Worm (Caenorhabditis elegans) whole organism, L4 larva: ENCODE data around the gene Y67D8A.2.

Source experiments
- F37D6.2 ChIP-seq: sonication (generic microtip); optimal IDR thresholded peaks from 2 replicates; lab custom pipeline; 2016; ENCODE audit warnings: mild to moderate bottlenecking, missing genetic modification characterization, missing compliant biosample characterization
- R02D3.7 ChIP-seq: fragments of 150-350 bp; sonication (generic microtip); optimal IDR thresholded peaks from 3 replicates; lab custom pipeline; 2014; ENCODE audit warnings: missing biosample characterization, missing genetic modification characterization
- T20F7.1 ChIP-seq: fragments of 200-800 bp; sonication (Bioruptor generic); optimal IDR thresholded peaks from 2 replicates; lab custom pipeline; 2018; ENCODE audit warnings: mild to moderate bottlenecking, missing genetic modification characterization, missing compliant biosample characterization
- Y75B8A.6 ChIP-seq: fragments of 200-800 bp; sonication (Bioruptor generic); IDR thresholded peaks from 2 replicates; pipeline ENCODE4 v1.3.6; 2022; ENCODE audit warnings: missing genetic modification reagents, missing genetic modification characterization, missing compliant biosample characterization
- ZK337.2 ChIP-seq: fragments of 200-800 bp; sonication (Bioruptor generic); IDR thresholded peaks from 2 replicates; pipeline ENCODE4 v1.3.6; 2022; ENCODE audit warnings: missing genetic modification reagents, missing genetic modification characterization, missing compliant biosample characterization
- aha-1 ChIP-seq: fragments of 150-350 bp; peaks from one replicate; lab custom pipeline; 2014; ENCODE audit warnings: missing biosample characterization, missing genetic modification characterization
- aly-2 ChIP-seq: sonication (generic microtip); optimal IDR thresholded peaks from 2 replicates; lab custom pipeline; 2018; ENCODE audit warnings: missing biosample characterization, missing genetic modification characterization
- attf-4 ChIP-seq: sonication (generic microtip); optimal IDR thresholded peaks from 3 replicates; lab custom pipeline; 2017; ENCODE audit warnings: missing biosample characterization, missing genetic modification characterization
- ceh-20 ChIP-seq: fragments of 200-800 bp; sonication (Bioruptor generic); IDR thresholded peaks from 2 replicates; pipeline ENCODE4 v1.3.6; 2022; ENCODE audit warnings: missing genetic modification reagents, missing genetic modification characterization, missing compliant biosample characterization
- ceh-32 ChIP-seq: sonication (generic microtip); optimal IDR thresholded peaks from 2 replicates; lab custom pipeline; 2016; ENCODE audit warnings: mild to moderate bottlenecking, missing genetic modification characterization, missing compliant biosample characterization; ENCODE audit not compliant: poor library complexity
- ceh-62 ChIP-seq: sonication (generic microtip); optimal IDR thresholded peaks from 2 replicates; lab custom pipeline; 2017; ENCODE audit warnings: missing biosample characterization, missing genetic modification characterization
- ctbp-1 ChIP-seq: fragments of 200-800 bp; sonication (Bioruptor generic); IDR thresholded peaks from 2 replicates; pipeline ENCODE4 v1.3.6; 2022; ENCODE audit warnings: missing genetic modification reagents, missing genetic modification characterization, missing compliant biosample characterization
- daf-12 ChIP-seq: fragments of 150-350 bp; optimal IDR thresholded peaks from 2 replicates; lab custom pipeline; 2014; ENCODE audit warnings: missing biosample characterization, missing genetic modification reagents, missing genetic modification characterization
- daf-19 ChIP-seq: fragments of 200-800 bp; sonication (Bioruptor generic); conservative IDR thresholded peaks from 2 replicates; pipeline ENCODE4 v1.3.6; 2022; ENCODE audit warnings: missing genetic modification characterization, missing compliant biosample characterization
- dmd-6 ChIP-seq: fragments of 200-800 bp; sonication (Bioruptor generic); IDR thresholded peaks from 2 replicates; pipeline ENCODE4 v1.3.6; 2022; ENCODE audit warnings: missing genetic modification reagents, missing genetic modification characterization, missing compliant biosample characterization
- dpl-1 ChIP-seq: fragments of 150-350 bp; optimal IDR thresholded peaks from 2 replicates; lab custom pipeline; 2014; ENCODE audit warnings: missing biosample characterization, missing genetic modification reagents, missing genetic modification characterization
- dve-1 ChIP-seq: sonication (generic microtip); optimal IDR thresholded peaks from 2 replicates; lab custom pipeline; 2017; ENCODE audit warnings: antibody characterized with exemption, mild to moderate bottlenecking, missing genetic modification characterization, missing compliant biosample characterization; ENCODE audit not compliant: insufficient read depth
- egl-27 ChIP-seq: sonication (generic microtip); optimal IDR thresholded peaks from 3 replicates; lab custom pipeline; 2017; ENCODE audit warnings: missing biosample characterization, missing genetic modification reagents, missing genetic modification characterization
- fkh-10 ChIP-seq: fragments of 150-350 bp; optimal IDR thresholded peaks from 2 replicates; lab custom pipeline; 2014; ENCODE audit warnings: missing biosample characterization, missing genetic modification reagents, missing genetic modification characterization
- gei-8 ChIP-seq: fragments of 200-800 bp; sonication (Bioruptor generic); optimal IDR thresholded peaks from 2 replicates; lab custom pipeline; 2018; ENCODE audit warnings: mild to moderate bottlenecking, missing genetic modification characterization, missing compliant biosample characterization
- hlh-11 ChIP-seq: fragments of 200-800 bp; sonication (Bioruptor generic); optimal IDR thresholded peaks from 2 replicates; lab custom pipeline; 2018; ENCODE audit warnings: mild to moderate bottlenecking, missing genetic modification characterization, missing compliant biosample characterization
- hmg-1.1 ChIP-seq: fragments of 200-800 bp; sonication (Bioruptor generic); IDR thresholded peaks from 2 replicates; pipeline ENCODE4 v1.3.6; 2022; ENCODE audit warnings: missing genetic modification reagents, missing genetic modification characterization, missing compliant biosample characterization
- jun-1 ChIP-seq: fragments of 150-350 bp; optimal IDR thresholded peaks from 2 replicates; lab custom pipeline; 2014; ENCODE audit warnings: missing biosample characterization, missing genetic modification reagents, missing genetic modification characterization
- lim-7 ChIP-seq: fragments of 200-800 bp; sonication (Bioruptor generic); IDR thresholded peaks from 2 replicates; pipeline ENCODE4 v1.3.6; 2022; ENCODE audit warnings: missing genetic modification characterization, missing compliant biosample characterization
- lin-1 ChIP-seq: fragments of 200-800 bp; sonication (Bioruptor generic); IDR thresholded peaks from 2 replicates; pipeline ENCODE4 v1.3.6; 2022; ENCODE audit warnings: missing genetic modification reagents, missing genetic modification characterization, missing compliant biosample characterization
- lin-13 ChIP-seq: fragments of 150-350 bp; optimal IDR thresholded peaks from 2 replicates; lab custom pipeline; 2014; ENCODE audit warnings: missing biosample characterization, missing genetic modification reagents, missing genetic modification characterization
- lin-15B ChIP-seq: fragments of 150-350 bp; sonication (generic microtip); optimal IDR thresholded peaks from 3 replicates; lab custom pipeline; 2014; ENCODE audit warnings: missing biosample characterization, missing genetic modification characterization
- lin-29 ChIP-seq: fragments of 200-800 bp; sonication (Bioruptor generic); IDR thresholded peaks from 2 replicates; pipeline ENCODE4 v1.3.6; 2022; ENCODE audit warnings: missing genetic modification reagents, missing genetic modification characterization, missing compliant biosample characterization
- lin-38 ChIP-seq: fragments of 200-800 bp; sonication (Bioruptor generic); IDR thresholded peaks from 2 replicates; pipeline ENCODE4 v1.3.6; 2022; ENCODE audit warnings: missing genetic modification reagents, missing genetic modification characterization, missing compliant biosample characterization
- madf-5 ChIP-seq, 2 experiments: fragments of 200-800 bp; sonication (Bioruptor generic); IDR thresholded peaks; 2 replicates each; pipeline ENCODE4 v1.3.6; 2022; ENCODE audit warnings: missing compliant biosample characterization in 2 of 2, missing genetic modification characterization in 2 of 2
- mdl-1 ChIP-seq, 2 experiments: fragments of 150-350 bp in 1 of 2; sonication (generic microtip) in 1 of 2; optimal IDR thresholded peaks; 2 replicates each; lab custom pipeline; 2014 to 2017; ENCODE audit warnings: missing biosample characterization in 2 of 2, missing genetic modification characterization in 2 of 2
- mep-1 ChIP-seq: fragments of 150-350 bp; sonication (generic microtip); optimal IDR thresholded peaks from 3 replicates; lab custom pipeline; 2014; ENCODE audit warnings: missing biosample characterization, missing genetic modification characterization
- mes-2 ChIP-seq: sonication (generic microtip); optimal IDR thresholded peaks from 2 replicates; lab custom pipeline; 2016; ENCODE audit warnings: missing genotype, mild to moderate bottlenecking, missing genetic modification characterization, missing compliant biosample characterization; ENCODE audit not compliant: poor library complexity, severe bottlenecking
- nhr-10 ChIP-seq: fragments of 150-350 bp; optimal IDR thresholded peaks from 2 replicates; lab custom pipeline; 2014; ENCODE audit warnings: missing biosample characterization, missing genetic modification characterization
- nhr-111 ChIP-seq: fragments of 200-800 bp; sonication (Bioruptor generic); optimal IDR thresholded peaks from 2 replicates; lab custom pipeline; 2018; ENCODE audit warnings: mild to moderate bottlenecking, missing genetic modification characterization, missing compliant biosample characterization
- nhr-237 ChIP-seq: sonication (generic microtip); optimal IDR thresholded peaks from 2 replicates; lab custom pipeline; 2017; ENCODE audit warnings: missing biosample characterization, missing genetic modification characterization
- nhr-25 ChIP-seq: sonication (generic microtip); optimal IDR thresholded peaks from 2 replicates; lab custom pipeline; 2017; ENCODE audit warnings: missing genetic modification characterization, mild to moderate bottlenecking, missing compliant biosample characterization, antibody characterized with exemption, moderate library complexity, borderline replicate concordance; ENCODE audit not compliant: insufficient read depth
- nhr-6 ChIP-seq: fragments of 150-350 bp; optimal IDR thresholded peaks from 2 replicates; lab custom pipeline; 2014; ENCODE audit warnings: missing biosample characterization, missing genetic modification characterization
- nhr-76 ChIP-seq: fragments of 150-350 bp; optimal IDR thresholded peaks from 2 replicates; lab custom pipeline; 2014; ENCODE audit warnings: missing biosample characterization, missing genetic modification characterization
- nhr-77 ChIP-seq: fragments of 150-350 bp; optimal IDR thresholded peaks from 2 replicates; lab custom pipeline; 2014; ENCODE audit warnings: missing biosample characterization, missing genetic modification characterization
- pha-4 ChIP-seq, 2 experiments: fragments of 150-350 bp in 1 of 2; fragments of 200-800 bp in 1 of 2; sonication (Bioruptor generic) in 1 of 2; IDR thresholded peaks in 1 of 2; optimal IDR thresholded peaks in 1 of 2; 2 replicates each; pipeline versions ENCODE4 v1.3.6 to Lab custom; 2014 to 2022; ENCODE audit warnings: missing genetic modification characterization in 2 of 2, missing genetic modification reagents in 2 of 2, missing biosample characterization in 1 of 2, missing compliant biosample characterization in 1 of 2
- php-3 ChIP-seq: fragments of 200-800 bp; sonication (Bioruptor generic); IDR thresholded peaks from 2 replicates; pipeline ENCODE4 v1.3.6; 2022; ENCODE audit warnings: missing genetic modification reagents, missing genetic modification characterization, missing compliant biosample characterization
- pqm-1 ChIP-seq: sonication (generic microtip); optimal IDR thresholded peaks from 2 replicates; lab custom pipeline; 2017; ENCODE audit warnings: missing biosample characterization, missing genetic modification characterization
- sdz-12 ChIP-seq: fragments of 200-800 bp; sonication (Bioruptor generic); optimal IDR thresholded peaks from 2 replicates; lab custom pipeline; 2018; ENCODE audit warnings: mild to moderate bottlenecking, missing genetic modification characterization, missing compliant biosample characterization
- snpc-1.2 ChIP-seq: fragments of 200-800 bp; sonication (Bioruptor generic); IDR thresholded peaks from 2 replicates; pipeline ENCODE4 v1.3.6; 2022; ENCODE audit warnings: missing genetic modification reagents, missing genetic modification characterization, missing compliant biosample characterization
- tag-97 ChIP-seq: fragments of 200-800 bp; sonication (Bioruptor generic); IDR thresholded peaks from 2 replicates; pipeline ENCODE4 v1.3.6; 2022; ENCODE audit warnings: missing genetic modification characterization, missing compliant biosample characterization
- unc-130 ChIP-seq: sonication (generic microtip); optimal IDR thresholded peaks from 2 replicates; lab custom pipeline; 2016; ENCODE audit warnings: missing genetic modification reagents, missing genetic modification characterization, missing compliant biosample characterization
- vab-7 ChIP-seq: fragments of 200-800 bp; sonication (Bioruptor generic); IDR thresholded peaks from 2 replicates; pipeline ENCODE4 v1.3.6; 2022; ENCODE audit warnings: missing genetic modification reagents, missing genetic modification characterization, missing compliant biosample characterization
- zfp-3 ChIP-seq: fragments of 200-800 bp; sonication (Bioruptor generic); conservative IDR thresholded peaks from 2 replicates; pipeline ENCODE4 v1.3.6; 2022; ENCODE audit warnings: missing genetic modification reagents, missing genetic modification characterization, missing compliant biosample characterization
- zip-11 ChIP-seq: fragments of 200-800 bp; sonication (Bioruptor generic); IDR thresholded peaks from 2 replicates; pipeline ENCODE4 v1.3.6; 2022; ENCODE audit warnings: missing genetic modification characterization, missing compliant biosample characterization
- ztf-11 ChIP-seq: fragments of 150-350 bp; optimal IDR thresholded peaks from 2 replicates; lab custom pipeline; 2014; ENCODE audit warnings: missing biosample characterization, missing genetic modification characterization
- ztf-7 ChIP-seq: fragments of 150-350 bp; optimal IDR thresholded peaks from 2 replicates; lab custom pipeline; 2014; ENCODE audit warnings: missing biosample characterization, missing genetic modification characterization

The Y67D8A.2 gene

ce11 chrIV:3258528-3258927 lies 36.3 kb downstream of the Y67D8A.2 start, which contains the start of gene T26C12.1:
Gene T26C12.1 (plus strand): TSS chrIV:3258910.
- TF ChIP-seq dve-1 (peak; percentile 50), daf-12 (tag; lab: Kevin White, UChicago) (no peak), Y75B8A.6 (GFP tag; lab: Robert Waterston, UW) (no peak), dpl-1 (no peak), ceh-20 (GFP tag; lab: Robert Waterston, UW) (no peak), unc-130 (GFP tag; lab: Kevin White, UChicago) (no peak), ceh-32 (no peak), attf-4 (tag; lab: Kevin White, UChicago) (no peak), zfp-3 (GFP tag; lab: Robert Waterston, UW) (no peak), lin-13 (GFP tag; lab: Kevin White, UChicago) (no peak), R02D3.7 (no peak), pha-4 (GFP tag; IDR thresholded peaks at IDR 0.05; lab: Robert Waterston, UW) (no peak), pha-4 (tag; optimal IDR thresholded peaks at IDR 0.05; lab: Kevin White, UChicago) (no peak), zip-11 (no peak), nhr-6 (tag; lab: Kevin White, UChicago) (no peak), fkh-10 (GFP tag; lab: Kevin White, UChicago) (no peak), nhr-111 (GFP tag; lab: Kevin White, UChicago) (no peak), lim-7 (GFP tag; lab: Robert Waterston, UW) (no peak), nhr-10 (tag; lab: Kevin White, UChicago) (no peak), dmd-6 (GFP tag; lab: Robert Waterston, UW) (peak; percentile 57; the same call in 1 of the 2 replicates), vab-7 (GFP tag; lab: Robert Waterston, UW) (no peak), nhr-25 (no peak), T20F7.1 (GFP tag; lab: Kevin White, UChicago) (no peak), gei-8 (GFP tag; lab: Kevin White, UChicago) (no peak), aly-2 (tag; lab: Kevin White, UChicago) (no peak), ztf-7 (tag; lab: Kevin White, UChicago) (no peak), php-3 (GFP tag; lab: Robert Waterston, UW) (no peak), nhr-237 (tag; lab: Kevin White, UChicago) (no peak), ceh-62 (tag; lab: Kevin White, UChicago) (no peak), mdl-1 (tag; optimal IDR thresholded peaks at IDR 0.05; lab: Kevin White, UChicago) (peak in 1 of 2 experiments; percentile 73), nhr-76 (tag; lab: Kevin White, UChicago) (no peak), mes-2 (tag; lab: Kevin White, UChicago) (no peak), tag-97 (GFP tag; lab: Robert Waterston, UW) (no peak), snpc-1.2 (GFP tag; lab: Robert Waterston, UW) (no peak), ztf-11 (tag; lab: Kevin White, UChicago) (no peak), nhr-77 (tag; lab: Kevin White, UChicago) (peak; percentile 47), jun-1 (tag; lab: Kevin White, UChicago) (no peak), ctbp-1 (GFP tag; lab: Robert Waterston, UW) (no peak), aha-1 (tag; lab: Kevin White, UChicago) (no peak), madf-5 (GFP tag; IDR thresholded peaks at IDR 0.05; lab: Robert Waterston, UW) (no peak), hmg-1.1 (GFP tag; lab: Robert Waterston, UW) (no peak), lin-1 (GFP tag; lab: Robert Waterston, UW) (no peak), mep-1 (tag; lab: Kevin White, UChicago) (no peak), lin-29 (GFP tag; lab: Robert Waterston, UW) (no peak), egl-27 (no peak), lin-38 (GFP tag; lab: Robert Waterston, UW) (no peak), hlh-11 (tag; lab: Kevin White, UChicago) (peak; percentile 36), pqm-1 (tag; lab: Kevin White, UChicago) (peak; percentile 88), sdz-12 (no peak), ZK337.2 (no peak), daf-19 (GFP tag; lab: Robert Waterston, UW) (no peak), F37D6.2 (no peak), lin-15B (no peak)
